Worm (Caenorhabditis elegans): Measurements from ENCODE around the gene grl-19.

DNA sequence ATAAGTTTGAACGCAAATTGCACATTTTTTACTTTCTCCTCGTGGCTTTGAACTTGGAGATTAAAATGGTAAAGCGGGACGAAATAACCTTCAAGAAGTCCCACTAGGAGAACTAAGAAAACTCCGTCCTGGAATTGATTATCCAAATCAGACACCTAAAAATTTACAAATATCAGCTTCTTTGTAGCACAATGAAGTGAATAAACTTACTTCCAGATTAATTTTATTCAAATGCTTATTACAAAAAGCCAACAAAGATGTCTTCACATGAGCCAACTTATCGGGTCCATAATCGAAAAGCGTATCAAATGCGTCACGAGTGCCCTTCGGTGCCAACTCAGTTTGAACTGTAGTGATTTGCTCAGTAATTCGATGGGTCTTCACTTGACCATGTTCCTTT, 10.1 kb upstream of the grl-19 start:
- TF ChIP-seq sptf-2 (GFP tag; optimal IDR thresholded peaks at IDR 0.05): no peak
- no peak for TF ChIP-seq ztf-6 (GFP tag; IDR thresholded peaks at IDR 0.05)
- TF ChIP-seq him-1 (tag; optimal IDR thresholded peaks at IDR 0.05): no peak
- no peak for TF ChIP-seq unc-62 (GFP tag; optimal IDR thresholded peaks at IDR 0.05)
- no peak for TF ChIP-seq efl-1 (GFP tag; optimal IDR thresholded peaks at IDR 0.05)
- no peak for TF ChIP-seq Y53F4B.3 (GFP tag; IDR thresholded peaks at IDR 0.05)
- TF ChIP-seq dpff-1 (tag; optimal IDR thresholded peaks at IDR 0.05): no peak
- no peak for TF ChIP-seq unc-130 (GFP tag; optimal IDR thresholded peaks at IDR 0.05)
- no peak for TF ChIP-seq ets-4 (GFP tag; optimal IDR thresholded peaks at IDR 0.05)
- TF ChIP-seq F49E8.2 (tag; optimal IDR thresholded peaks at IDR 0.05; ENCODE audit: insufficient read depth): no peak
- TF ChIP-seq sea-2 (GFP tag; IDR thresholded peaks at IDR 0.05): no peak
- no peak for TF ChIP-seq zim-3 (tag; optimal IDR thresholded peaks at IDR 0.05)
- no peak for TF ChIP-seq hmg-1.2 (GFP tag; IDR thresholded peaks at IDR 0.05)

All from whole organism, young adult.